Worm (Caenorhabditis elegans): ENCODE results near the gene mec-10.

DNA sequence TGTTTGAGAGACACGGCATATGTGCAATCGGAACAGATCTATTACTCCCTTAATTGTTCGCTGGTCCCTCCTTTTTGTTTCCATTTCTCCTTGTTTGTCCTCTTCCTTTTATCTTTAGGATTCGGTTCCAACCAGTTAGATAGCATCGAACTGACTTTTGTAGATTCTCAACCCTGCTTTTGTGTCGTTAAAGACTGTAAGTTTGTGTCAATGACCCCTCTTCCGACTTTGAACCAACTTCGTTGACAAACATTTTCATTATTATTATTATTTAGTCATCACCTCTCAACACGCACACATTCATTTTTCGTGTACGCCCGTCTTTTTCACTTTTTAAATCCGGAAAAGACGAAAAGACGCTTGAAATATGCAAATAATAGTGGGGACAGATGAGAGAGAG, 24.0 kb downstream of the mec-10 start, which contains the start of gene F16F9.1:
- TF ChIP-seq unc-130 (tag; optimal IDR thresholded peaks at IDR 0.05) (no peak), nhr-84 (tag; optimal IDR thresholded peaks at IDR 0.05) (no peak), nhr-76 (tag; optimal IDR thresholded peaks at IDR 0.05) (no peak), zip-4 (GFP tag; optimal IDR thresholded peaks at IDR 0.05) (no peak), sup-37 (GFP tag; optimal IDR thresholded peaks at IDR 0.05) (no peak), ztf-4 (tag; optimal IDR thresholded peaks at IDR 0.05) (no peak), lin-14 (GFP tag; optimal IDR thresholded peaks at IDR 0.05) (no peak), unc-98 (GFP tag; IDR thresholded peaks at IDR 0.05) (no peak), ama-1 (optimal IDR thresholded peaks at IDR 0.05) (no peak), sox-4 (tag; optimal IDR thresholded peaks at IDR 0.05) (no peak), nhr-12 (tag; optimal IDR thresholded peaks at IDR 0.05) (no peak)
